Worm (Caenorhabditis elegans) whole organism, L4/young adult: ENCODE measurements around the gene lgl-1.

Experiments
- dao-5 ChIP-seq: sonication (generic microtip); optimal IDR thresholded peaks from 2 replicates; lab custom pipeline; 2016; ENCODE audit warnings: missing genotype, missing genetic modification characterization, moderate library complexity, missing compliant biosample characterization
- him-1 ChIP-seq: sonication (generic microtip); optimal IDR thresholded peaks from 2 replicates; lab custom pipeline; 2016; ENCODE audit warnings: missing genotype, missing genetic modification reagents, missing genetic modification characterization, missing compliant biosample characterization

DNA sequence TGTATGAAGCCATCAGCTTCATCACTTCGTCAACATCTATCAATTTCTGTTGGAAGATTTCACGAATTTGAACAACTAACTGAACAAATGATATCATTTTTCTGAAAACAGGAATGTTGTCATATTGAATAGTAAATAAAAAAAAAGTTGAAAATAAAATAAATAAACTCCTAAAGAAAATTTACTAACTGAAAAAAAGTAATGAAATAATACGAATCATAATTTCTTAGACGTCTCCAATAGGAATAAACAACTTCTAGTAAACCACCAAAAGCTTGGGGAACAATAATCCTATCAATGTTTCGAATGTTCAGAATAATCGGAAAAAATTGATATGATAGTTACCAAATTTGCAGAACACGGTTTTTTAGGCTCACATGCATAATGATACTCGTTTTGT lies 7.4 kb downstream of the lgl-1 start, which contains the start of gene cdo-1:
- TF ChIP-seq him-1 (tag; lab: Kevin White, UChicago) = no peak
- no peak for TF ChIP-seq dao-5
